Fruit fly (Drosophila melanogaster): Measurements from ENCODE around the gene Pxn.

- TF ChIP-seq psq (optimal IDR thresholded peaks at IDR 0.05): no peak
- TF ChIP-seq ttk (optimal IDR thresholded peaks at IDR 0.05): no peak
- no peak for TF ChIP-seq Sin3A (optimal IDR thresholded peaks at IDR 0.05)
- no peak for TF ChIP-seq h (optimal IDR thresholded peaks at IDR 0.05)
These were observed 39.0 kb downstream of the Pxn start for dm6 chr3L:2590764-2591309.
